Worm (Caenorhabditis elegans) whole organism, young adult: ENCODE data around the gene ZK1290.5.

Experiments used
- aptf-3 ChIP-seq: fragments of 200-800 bp; sonication (Bioruptor generic); IDR thresholded peaks from 2 replicates; pipeline ENCODE4 v1.3.6; 2022; ENCODE audit warnings: missing genetic modification characterization, missing compliant biosample characterization
- bed-2 ChIP-seq: fragments of 200-800 bp; sonication (Bioruptor generic); IDR thresholded peaks from 2 replicates; pipeline ENCODE4 v1.3.6; 2022; ENCODE audit warnings: missing genetic modification reagents, missing genetic modification characterization, missing compliant biosample characterization
- ekl-4 ChIP-seq: fragments of 200-800 bp; sonication (Bioruptor generic); IDR thresholded peaks from 2 replicates; pipeline ENCODE4 v1.3.6; 2022; ENCODE audit warnings: missing genetic modification reagents, missing genetic modification characterization, missing compliant biosample characterization
- hmg-20 ChIP-seq: fragments of 200-800 bp; sonication (Bioruptor generic); IDR thresholded peaks from 2 replicates; pipeline ENCODE4 v1.3.6; 2022; ENCODE audit warnings: missing genetic modification reagents, missing genetic modification characterization, missing compliant biosample characterization
- lsl-1 ChIP-seq: fragments of 200-800 bp; sonication (Bioruptor generic); optimal IDR thresholded peaks from 2 replicates; lab custom pipeline; 2018; ENCODE audit warnings: mild to moderate bottlenecking, missing genetic modification characterization, moderate library complexity, missing compliant biosample characterization

DNA sequence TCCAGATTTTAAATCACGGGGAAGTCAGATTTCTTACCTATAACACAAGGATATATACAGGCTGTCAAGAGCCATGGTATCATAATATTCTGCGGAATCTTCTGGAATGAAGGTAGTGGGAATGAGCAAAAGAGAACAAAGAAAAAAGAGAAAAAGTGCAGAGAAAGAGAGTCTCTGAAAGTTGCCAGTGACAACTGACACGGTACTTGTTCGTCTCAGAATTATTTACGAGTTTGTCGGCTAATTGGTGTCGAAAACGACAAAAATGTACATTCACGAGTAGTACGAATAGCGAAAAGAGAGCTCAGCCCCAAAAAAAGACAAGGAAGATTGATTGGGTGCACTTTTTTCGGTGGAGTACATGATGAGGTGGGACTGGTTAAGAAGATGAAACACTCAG, 46.4 kb upstream of the ZK1290.5 start, which contains the start of gene cah-2:
- TF ChIP-seq ekl-4 (no peak), bed-2 (GFP tag; lab: Robert Waterston, UW) (no peak), aptf-3 (no peak), lsl-1 (no peak), hmg-20 (GFP tag; lab: Robert Waterston, UW) (no peak)
